Fruit fly (Drosophila melanogaster) Kc167 (cell line): ENCODE measurements around the gene CG14408.

Experiments used
- Myc ChIP-seq: fragments of >200 bp; optimal IDR thresholded peaks from 2 replicates; lab custom pipeline; 2017; ENCODE audit warnings: missing external identifiers
- Sin3A ChIP-seq: fragments of >200 bp; optimal IDR thresholded peaks from 2 replicates; lab custom pipeline; 2018; ENCODE audit warnings: missing external identifiers
- h ChIP-seq: fragments of >200 bp; optimal IDR thresholded peaks from 3 replicates; lab custom pipeline; 2018; ENCODE audit warnings: missing external identifiers
- insv ChIP-seq: fragments of >200 bp; optimal IDR thresholded peaks from 3 replicates; lab custom pipeline; 2018; ENCODE audit warnings: missing external identifiers
- psq ChIP-seq: fragments of >200 bp; optimal IDR thresholded peaks from 2 replicates; lab custom pipeline; 2017; ENCODE audit warnings: missing external identifiers

- TF ChIP-seq insv (lab: Kevin White, UChicago) (no peak), Sin3A (lab: Kevin White, UChicago) (no peak), h (lab: Kevin White, UChicago) (no peak), psq (no peak), Myc (lab: Kevin White, UChicago) (no peak)
Measured at dm6 chrX:14784002-14784568, 47.7 kb downstream of the CG14408 start, which contains the start of gene Ag5r2.
